Worm (Caenorhabditis elegans): Measurements from ENCODE around the gene srd-26.

- TF ChIP-seq dpl-1 (GFP tag; optimal IDR thresholded peaks at IDR 0.05) (no peak), K12H6.12 (tag; optimal IDR thresholded peaks at IDR 0.05) (no peak), B0336.3 (GFP tag; IDR thresholded peaks at IDR 0.05) (no peak), unc-62 (GFP tag; optimal IDR thresholded peaks at IDR 0.05) (no peak), lsy-27 (tag; optimal IDR thresholded peaks at IDR 0.05; ENCODE audit: borderline replicate concordance, insufficient read depth) (no peak)
Measured at ce11 chrV:14185438-14185837, 22.6 kb upstream of the srd-26 start, which contains the start of the genes trm-1 and ints-2.

All from whole organism, young adult.